Worm (Caenorhabditis elegans) whole organism, mixed stage, embryonic: ENCODE results near the gene nspa-8.

Experiments used
- lin-13 ChIP-seq: fragments of 150-350 bp; optimal IDR thresholded peaks from 2 replicates; lab custom pipeline; 2014; ENCODE audit warnings: missing biosample characterization, missing genetic modification characterization
- nhr-2 ChIP-seq: fragments of 150-350 bp; optimal IDR thresholded peaks from 2 replicates; lab custom pipeline; 2014; ENCODE audit warnings: missing biosample characterization, missing genetic modification characterization

DNA sequence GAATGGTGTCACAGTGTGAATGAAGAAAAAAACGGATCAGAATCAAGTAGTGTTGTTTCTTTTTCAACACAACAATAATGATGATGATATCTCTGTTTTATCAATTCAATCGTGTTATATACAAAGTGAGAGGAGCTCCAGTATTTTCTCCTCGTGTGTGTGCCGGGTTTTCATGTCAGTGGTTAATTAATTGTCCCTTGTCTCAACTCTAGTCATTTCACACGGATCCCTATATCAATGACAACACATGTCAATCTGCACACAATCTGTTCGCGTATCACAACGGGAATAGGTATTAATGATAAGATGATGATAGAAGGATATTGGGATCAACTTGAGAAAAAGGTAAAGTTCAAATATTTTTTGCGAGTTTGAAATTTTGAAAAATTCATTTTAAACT is 26.4 kb downstream of the nspa-8 start:
- TF ChIP-seq nhr-2 (tag; lab: Kevin White, UChicago), result no peak
- TF ChIP-seq lin-13, result no peak
